Worm (Caenorhabditis elegans) whole organism, L1 larva: ENCODE data around the gene C24A3.2.

Experiments
- C34B4.2 ChIP-seq: sonication (generic microtip); optimal IDR thresholded peaks from 2 replicates; lab custom pipeline; 2017; ENCODE audit warnings: mild to moderate bottlenecking, missing genetic modification characterization, missing compliant biosample characterization
- F16B12.6 ChIP-seq: fragments of 150-350 bp; optimal IDR thresholded peaks from 2 replicates; lab custom pipeline; 2014; ENCODE audit warnings: missing biosample characterization, missing genetic modification characterization
- aha-1 ChIP-seq: fragments of 150-350 bp; optimal IDR thresholded peaks from 2 replicates; lab custom pipeline; 2014; ENCODE audit warnings: missing biosample characterization, missing genetic modification characterization
- ceh-8 ChIP-seq: fragments of 200-800 bp; sonication (Bioruptor generic); optimal IDR thresholded peaks from 2 replicates; lab custom pipeline; 2018; ENCODE audit warnings: mild to moderate bottlenecking, missing genetic modification characterization, moderate library complexity, missing compliant biosample characterization
- ceh-82 ChIP-seq, 3 experiments: fragments of 150-350 bp in 1 of 3; sonication (generic microtip) in 2 of 3; optimal IDR thresholded peaks; 2 replicates each; lab custom pipeline; 2014 to 2017; ENCODE audit warnings: missing biosample characterization in 3 of 3, missing genetic modification characterization in 3 of 3
- ceh-88 ChIP-seq: fragments of 200-800 bp; sonication (Bioruptor generic); IDR thresholded peaks from 2 replicates; pipeline ENCODE4 v1.3.6; 2022; ENCODE audit warnings: missing genetic modification characterization, missing compliant biosample characterization
- dsc-1 ChIP-seq: sonication (generic microtip); optimal IDR thresholded peaks from 2 replicates; lab custom pipeline; 2016; ENCODE audit warnings: mild to moderate bottlenecking, missing genetic modification characterization, missing compliant biosample characterization
- efl-1 ChIP-seq, 4 experiments: fragments of 150-350 bp; optimal IDR thresholded peaks in 3 of 4; peaks in 1 of 4; 1 replicate in 1 of 4; 2 replicates in 3 of 4; lab custom pipeline; 2014; ENCODE audit warnings: missing biosample characterization in 2 of 4, missing genetic modification characterization in 2 of 4, missing genetic modification reagents in 2 of 4
- elt-2 ChIP-seq: sonication (generic microtip); optimal IDR thresholded peaks from 2 replicates; lab custom pipeline; 2016; ENCODE audit warnings: missing genetic modification characterization, mild to moderate bottlenecking, inconsistent platforms, missing compliant biosample characterization, missing genetic modification reagents
- ets-5 ChIP-seq: fragments of 200-800 bp; sonication (Bioruptor generic); IDR thresholded peaks from 2 replicates; pipeline ENCODE4 v1.3.6; 2022; ENCODE audit warnings: missing genetic modification characterization, missing compliant biosample characterization
- fkh-10 ChIP-seq: sonication (generic microtip); optimal IDR thresholded peaks from 2 replicates; lab custom pipeline; 2017; ENCODE audit warnings: missing biosample characterization, missing genetic modification reagents, missing genetic modification characterization
- fkh-4 ChIP-seq: sonication (generic microtip); optimal IDR thresholded peaks from 2 replicates; lab custom pipeline; 2016; ENCODE audit warnings: missing compliant biosample characterization, missing genetic modification characterization, borderline replicate concordance
- fos-1 ChIP-seq: fragments of 150-350 bp; optimal IDR thresholded peaks from 2 replicates; lab custom pipeline; 2014; ENCODE audit warnings: missing biosample characterization, missing genetic modification characterization
- hpl-2 ChIP-seq: fragments of 150-350 bp; optimal IDR thresholded peaks from 2 replicates; lab custom pipeline; 2014; ENCODE audit warnings: missing biosample characterization, missing genetic modification reagents, missing genetic modification characterization
- irx-1 ChIP-seq: sonication (generic microtip); optimal IDR thresholded peaks from 2 replicates; lab custom pipeline; 2016; ENCODE audit warnings: missing genetic modification characterization, missing compliant biosample characterization
- isw-1 ChIP-seq: fragments of 200-800 bp; sonication (Bioruptor generic); IDR thresholded peaks from 2 replicates; pipeline ENCODE4 v1.3.6; 2022; ENCODE audit warnings: missing genetic modification characterization, missing compliant biosample characterization
- lin-14 ChIP-seq: fragments of 200-800 bp; sonication (Bioruptor generic); optimal IDR thresholded peaks from 2 replicates; lab custom pipeline; 2018; ENCODE audit warnings: mild to moderate bottlenecking, missing genetic modification characterization, moderate library complexity, missing compliant biosample characterization
- lin-35 ChIP-seq, 2 experiments: fragments of 150-350 bp; optimal IDR thresholded peaks; 2 replicates each; lab custom pipeline; 2014; ENCODE audit warnings: missing biosample characterization in 2 of 2, missing genetic modification characterization in 2 of 2, missing genetic modification reagents in 2 of 2
- lin-39 ChIP-seq: fragments of 150-350 bp; optimal IDR thresholded peaks from 2 replicates; lab custom pipeline; 2014; ENCODE audit warnings: missing biosample characterization, missing genetic modification reagents, missing genetic modification characterization
- lir-3 ChIP-seq: sonication (generic microtip); optimal IDR thresholded peaks from 2 replicates; lab custom pipeline; 2016; ENCODE audit warnings: mild to moderate bottlenecking, missing genetic modification characterization, moderate library complexity, missing compliant biosample characterization; ENCODE audit not compliant: poor library complexity
- lsy-2 ChIP-seq, 2 experiments: fragments of 150-350 bp; optimal IDR thresholded peaks; 2 replicates each; lab custom pipeline; 2014; ENCODE audit warnings: missing biosample characterization in 2 of 2, missing genetic modification characterization in 2 of 2
- mdl-1 ChIP-seq, 2 experiments: fragments of 150-350 bp; optimal IDR thresholded peaks; 2 replicates each; lab custom pipeline; 2014 to 2017; ENCODE audit warnings: missing biosample characterization in 2 of 2, missing genetic modification characterization in 2 of 2, inconsistent platforms in 1 of 2
- mep-1 ChIP-seq: fragments of 150-350 bp; optimal IDR thresholded peaks from 2 replicates; lab custom pipeline; 2014; ENCODE audit warnings: missing biosample characterization, missing genetic modification characterization
- nhr-19 ChIP-seq: fragments of 200-800 bp; sonication (Bioruptor generic); conservative IDR thresholded peaks from 2 replicates; pipeline ENCODE4 v1.3.6; 2022; ENCODE audit warnings: missing genetic modification characterization, missing compliant biosample characterization
- nhr-20 ChIP-seq: sonication (generic microtip); optimal IDR thresholded peaks from 2 replicates; lab custom pipeline; 2016; ENCODE audit warnings: mild to moderate bottlenecking, missing genetic modification characterization, missing compliant biosample characterization
- nhr-47 ChIP-seq: sonication (generic microtip); optimal IDR thresholded peaks from 2 replicates; lab custom pipeline; 2016; ENCODE audit warnings: mild to moderate bottlenecking, missing genetic modification characterization, moderate library complexity, missing compliant biosample characterization
- nhr-71 ChIP-seq: sonication (generic microtip); optimal IDR thresholded peaks from 2 replicates; lab custom pipeline; 2016; ENCODE audit warnings: mild to moderate bottlenecking, missing genetic modification characterization, moderate library complexity, missing compliant biosample characterization
- nhr-84 ChIP-seq: sonication (generic microtip); optimal IDR thresholded peaks from 2 replicates; lab custom pipeline; 2017; ENCODE audit warnings: missing biosample characterization, missing genetic modification characterization
- nhr-85 ChIP-seq: sonication (generic microtip); peaks from one replicate; lab custom pipeline; 2016; ENCODE audit warnings: missing genetic modification characterization, inconsistent platforms, missing compliant biosample characterization
- nhr-90 ChIP-seq: sonication (generic microtip); optimal IDR thresholded peaks from 2 replicates; lab custom pipeline; 2016; ENCODE audit warnings: mild to moderate bottlenecking, missing genetic modification characterization, missing compliant biosample characterization; ENCODE audit not compliant: poor library complexity
- pqm-1 ChIP-seq: sonication (generic microtip); optimal IDR thresholded peaks from 3 replicates; lab custom pipeline; 2017; ENCODE audit warnings: missing biosample characterization, missing genetic modification characterization
- skn-1 ChIP-seq: fragments of 150-350 bp; optimal IDR thresholded peaks from 2 replicates; lab custom pipeline; 2014; ENCODE audit warnings: missing biosample characterization, missing genetic modification characterization
- snpc-4 ChIP-seq: fragments of 150-350 bp; optimal IDR thresholded peaks from 2 replicates; lab custom pipeline; 2014; ENCODE audit warnings: missing biosample characterization, missing genetic modification characterization
- snu-23 ChIP-seq: sonication (generic microtip); optimal IDR thresholded peaks from 2 replicates; lab custom pipeline; 2016; ENCODE audit warnings: missing genetic modification characterization, missing compliant biosample characterization
- swsn-7 ChIP-seq: sonication (generic microtip); optimal IDR thresholded peaks from 2 replicates; lab custom pipeline; 2016; ENCODE audit warnings: missing genetic modification characterization, missing compliant biosample characterization
- tbx-2 ChIP-seq: sonication (generic microtip); optimal IDR thresholded peaks from 2 replicates; lab custom pipeline; 2016; ENCODE audit warnings: missing genetic modification characterization, missing compliant biosample characterization
- unc-130 ChIP-seq: fragments of 150-350 bp; optimal IDR thresholded peaks from 2 replicates; lab custom pipeline; 2017; ENCODE audit warnings: missing biosample characterization, missing genetic modification characterization, inconsistent platforms
- unc-98 ChIP-seq: fragments of 200-800 bp; sonication (Bioruptor generic); IDR thresholded peaks from 2 replicates; pipeline ENCODE4 v1.3.6; 2022; ENCODE audit warnings: missing genetic modification characterization, missing compliant biosample characterization
- xbp-1 ChIP-seq: sonication (generic microtip); optimal IDR thresholded peaks from 2 replicates; lab custom pipeline; 2016; ENCODE audit warnings: missing genetic modification characterization, missing compliant biosample characterization
- zag-1 ChIP-seq: fragments of 150-350 bp; optimal IDR thresholded peaks from 2 replicates; lab custom pipeline; 2014; ENCODE audit warnings: missing biosample characterization, missing genetic modification characterization
- zip-4 ChIP-seq: fragments of 200-800 bp; sonication (Bioruptor generic); optimal IDR thresholded peaks from 2 replicates; lab custom pipeline; 2018; ENCODE audit warnings: mild to moderate bottlenecking, missing genetic modification characterization, moderate library complexity, missing compliant biosample characterization

The C24A3.2 gene

ce11 chrX:8971461-8971860, 25.8 kb upstream of the C24A3.2 start:
- peak in 1 of 3 experiments; percentile 2 for TF ChIP-seq ceh-82 (tag; optimal IDR thresholded peaks at IDR 0.05; lab: Kevin White, UChicago)
- TF ChIP-seq ets-5 (GFP tag; lab: Robert Waterston, UW): no peak
- TF ChIP-seq lin-39 (tag; lab: Kevin White, UChicago): no peak
- TF ChIP-seq F16B12.6 (tag; lab: Kevin White, UChicago): no peak
- TF ChIP-seq lir-3 (tag; lab: Kevin White, UChicago): peak; percentile 20
- TF ChIP-seq irx-1 (tag; lab: Kevin White, UChicago): peak; percentile 9
- TF ChIP-seq aha-1 (tag; lab: Kevin White, UChicago): no peak
- peak; percentile 15 for TF ChIP-seq elt-2 (tag; lab: Kevin White, UChicago)
- TF ChIP-seq mep-1: peak; percentile 47
- no peak for TF ChIP-seq nhr-84 (tag; lab: Kevin White, UChicago)
- no peak for TF ChIP-seq fkh-4
- TF ChIP-seq lsy-2 (tag; optimal IDR thresholded peaks at IDR 0.05; lab: Kevin White, UChicago): peak in 1 of 2 experiments; percentile 28
- TF ChIP-seq nhr-20 (tag; lab: Kevin White, UChicago): peak; percentile 63
- peak; percentile 72 for TF ChIP-seq snu-23
- TF ChIP-seq xbp-1 (tag; lab: Kevin White, UChicago): peak; percentile 45
- TF ChIP-seq pqm-1 (tag; lab: Kevin White, UChicago): no peak
- peak; percentile 53 for TF ChIP-seq nhr-71
- peak in 1 of 2 experiments; percentile 31 for TF ChIP-seq mdl-1 (tag; optimal IDR thresholded peaks at IDR 0.05; lab: Kevin White, UChicago)
- peak in 1 of 2 experiments; percentile 3 for TF ChIP-seq efl-1 (optimal IDR thresholded peaks at IDR 0.05; lab: Kevin White, UChicago)
- TF ChIP-seq efl-1 (GFP tag; optimal IDR thresholded peaks at IDR 0.05 in 1 of 2; lab: Kevin White, UChicago): peak in 1 of 2 experiments; percentile 66
- TF ChIP-seq dsc-1 (tag; lab: Kevin White, UChicago): peak; percentile 47
- TF ChIP-seq nhr-85 (tag; lab: Kevin White, UChicago): peak; percentile 77
- no peak for TF ChIP-seq ceh-8 (GFP tag; lab: Kevin White, UChicago)
- TF ChIP-seq tbx-2 (tag; lab: Kevin White, UChicago): peak; percentile 30
- TF ChIP-seq fos-1 (tag; lab: Kevin White, UChicago): no peak
- TF ChIP-seq isw-1: no peak
- peak; percentile 9 for TF ChIP-seq zip-4 (GFP tag; lab: Kevin White, UChicago)
- TF ChIP-seq snpc-4 (tag; lab: Kevin White, UChicago): no peak
- TF ChIP-seq lin-35 (GFP tag; optimal IDR thresholded peaks at IDR 0.05; lab: Kevin White, UChicago): peak in 1 of 2 experiments; percentile 11
- peak; percentile 66 for TF ChIP-seq nhr-90
- peak; percentile 49 for TF ChIP-seq swsn-7
- TF ChIP-seq nhr-47 (tag; lab: Kevin White, UChicago): peak; percentile 66
- no peak for TF ChIP-seq ceh-88 (GFP tag; lab: Robert Waterston, UW)
- peak; percentile 15 for TF ChIP-seq skn-1
- TF ChIP-seq lin-14 (GFP tag; lab: Kevin White, UChicago): peak; percentile 27
- peak; percentile 39; the same call in 1 of the 2 replicates for TF ChIP-seq nhr-19 (GFP tag; lab: Robert Waterston, UW)
- TF ChIP-seq unc-130 (tag; lab: Kevin White, UChicago): peak; percentile 59

ce11 chrX:8980676-8981075, 16.6 kb upstream of the C24A3.2 start, which contains the start of gene nmur-1:
Gene nmur-1, plus strand, starts transcription at chrX:8980976.
- TF ChIP-seq unc-98 (GFP tag; lab: Robert Waterston, UW) (no peak), fkh-10 (no peak), C34B4.2 (no peak), lin-14 (GFP tag; lab: Kevin White, UChicago) (peak; percentile 14), hpl-2 (GFP tag; lab: Kevin White, UChicago) (no peak), zag-1 (no peak)
